Fruit fly (Drosophila melanogaster) whole organism, wandering third instar larva: Measurements from ENCODE around the gene Cyp12a4.

Experiments
- Abd-B ChIP-seq: fragments of >200 bp; optimal IDR thresholded peaks from 2 replicates; lab custom pipeline; 2017; ENCODE audit warnings: missing biosample characterization, missing genetic modification characterization
- CG32264 ChIP-seq: fragments of 200-800 bp; sonication (Bioruptor generic); optimal IDR thresholded peaks from 2 replicates; lab custom pipeline; 2016; ENCODE audit warnings: missing biosample characterization, missing genetic modification characterization
- CG9705 ChIP-seq: fragments of 200-800 bp; sonication (Bioruptor generic); optimal IDR thresholded peaks from 2 replicates; lab custom pipeline; 2018; ENCODE audit warnings: missing biosample characterization, mild to moderate bottlenecking, missing genetic modification characterization
- CrebA ChIP-seq: fragments of 200-800 bp; sonication (Bioruptor generic); optimal IDR thresholded peaks from 2 replicates; lab custom pipeline; 2016; ENCODE audit warnings: missing biosample characterization, mild to moderate bottlenecking, missing genetic modification characterization, borderline replicate concordance
- Dif ChIP-seq: fragments of 200-275, 200-300 bp; sonication (Bioruptor generic); optimal IDR thresholded peaks from 2 replicates; lab custom pipeline; 2018; ENCODE audit warnings: missing biosample characterization, missing genetic modification characterization; ENCODE audit not compliant: partially characterized antibody
- GATAd ChIP-seq: sonication (Bioruptor generic); optimal IDR thresholded peaks from 2 replicates; lab custom pipeline; 2016; ENCODE audit warnings: missing biosample characterization, missing genetic modification characterization
- HLH106 ChIP-seq: fragments of 200-800 bp; optimal IDR thresholded peaks from 3 replicates; lab custom pipeline; 2019; ENCODE audit warnings: missing biosample characterization, mild to moderate bottlenecking, missing genetic modification characterization, moderate library complexity
- Hnf4 ChIP-seq: fragments of 200-800 bp; sonication (Bioruptor generic); optimal IDR thresholded peaks from 2 replicates; lab custom pipeline; 2016; ENCODE audit warnings: missing biosample characterization, mild to moderate bottlenecking, missing genetic modification characterization
- Hr78 ChIP-seq: fragments of >200 bp; optimal IDR thresholded peaks from 2 replicates; lab custom pipeline; 2017; ENCODE audit warnings: missing biosample characterization, missing genetic modification characterization
- Hr83 ChIP-seq: fragments of 200-300 bp; sonication (Bioruptor generic); optimal IDR thresholded peaks from 2 replicates; lab custom pipeline; 2016; ENCODE audit warnings: missing biosample characterization, mild to moderate bottlenecking, missing genetic modification characterization, moderate library complexity; ENCODE audit not compliant: poor library complexity, severe bottlenecking
- Jra ChIP-seq: sonication (Bioruptor generic); optimal IDR thresholded peaks from 2 replicates; lab custom pipeline; 2016; ENCODE audit warnings: missing biosample characterization, missing genetic modification characterization
- Mio ChIP-seq: sonication (Bioruptor generic); optimal IDR thresholded peaks from 2 replicates; lab custom pipeline; 2016; ENCODE audit warnings: missing biosample characterization, missing genetic modification characterization
- Myc ChIP-seq: fragments of >200 bp; optimal IDR thresholded peaks from 2 replicates; lab custom pipeline; 2017
- N ChIP-seq: fragments of >200 bp; optimal IDR thresholded peaks from 2 replicates; lab custom pipeline; 2018; ENCODE audit warnings: missing biosample characterization, missing external identifiers, missing genetic modification characterization
- OdsH ChIP-seq: fragments of 200-800 bp; sonication (Bioruptor generic); optimal IDR thresholded peaks from 2 replicates; lab custom pipeline; 2016; ENCODE audit warnings: missing biosample characterization, mild to moderate bottlenecking, missing genetic modification characterization
- Rel ChIP-seq, 2 experiments: fragments of 200-800 bp; sonication (Bioruptor generic) in 1 of 2; optimal IDR thresholded peaks; 2 replicates in 1 of 2; 3 replicates in 1 of 2; lab custom pipeline; 2016 to 2019; ENCODE audit warnings: mild to moderate bottlenecking in 2 of 2, missing biosample characterization in 2 of 2, missing genetic modification characterization in 2 of 2, moderate library complexity in 1 of 2
- Sp1 ChIP-seq: fragments of 200-800 bp; sonication (Bioruptor generic); optimal IDR thresholded peaks from 3 replicates; lab custom pipeline; 2019; ENCODE audit warnings: missing biosample characterization, mild to moderate bottlenecking, missing genetic modification characterization, moderate library complexity
- Vsx2 ChIP-seq: fragments of 200-300, 225-300 bp; sonication (Bioruptor generic); optimal IDR thresholded peaks from 2 replicates; lab custom pipeline; 2018; ENCODE audit warnings: missing biosample characterization, missing genetic modification characterization; ENCODE audit not compliant: partially characterized antibody
- br ChIP-seq: fragments of 200-800 bp; sonication (Bioruptor generic); optimal IDR thresholded peaks from 2 replicates; lab custom pipeline; 2016; ENCODE audit warnings: missing biosample characterization, missing genetic modification characterization
- brk ChIP-seq: fragments of 200-800 bp; sonication (Bioruptor generic); optimal IDR thresholded peaks from 2 replicates; lab custom pipeline; 2016; ENCODE audit warnings: missing biosample characterization, mild to moderate bottlenecking, missing genetic modification characterization
- dl ChIP-seq, 2 experiments: fragments of 175-275, 200-275 bp in 1 of 2; fragments of 200-275 bp in 1 of 2; sonication (Bioruptor generic); optimal IDR thresholded peaks; lab custom pipeline; 2018; ENCODE audit warnings: mild to moderate bottlenecking in 2 of 2, missing biosample characterization in 2 of 2, missing genetic modification characterization in 2 of 2, moderate library complexity in 2 of 2; ENCODE audit not compliant: partially characterized antibody in 2 of 2, insufficient read depth in 1 of 2
- dmrt93B ChIP-seq: fragments of 200-800 bp; sonication (Bioruptor generic); optimal IDR thresholded peaks from 2 replicates; lab custom pipeline; 2018; ENCODE audit warnings: missing biosample characterization, mild to moderate bottlenecking, missing genetic modification characterization
- dsf ChIP-seq: sonication (Bioruptor generic); optimal IDR thresholded peaks from 2 replicates; lab custom pipeline; 2016; ENCODE audit warnings: missing biosample characterization, missing genetic modification characterization, borderline replicate concordance
- ey ChIP-seq: fragments of 200-800 bp; sonication (Bioruptor generic); optimal IDR thresholded peaks from 2 replicates; lab custom pipeline; 2016; ENCODE audit warnings: missing biosample characterization, missing genetic modification characterization
- foxo ChIP-seq, 2 experiments: fragments of 200-800 bp; sonication (Bioruptor generic); optimal IDR thresholded peaks; 2 replicates in 1 of 2; 3 replicates in 1 of 2; lab custom pipeline; 2016 to 2017; ENCODE audit warnings: missing biosample characterization in 2 of 2, missing genetic modification characterization in 2 of 2
- fru ChIP-seq: fragments of 200-800 bp; sonication (Bioruptor generic); optimal IDR thresholded peaks from 3 replicates; lab custom pipeline; 2016; ENCODE audit warnings: missing biosample characterization, mild to moderate bottlenecking, missing genetic modification characterization
- h ChIP-seq: fragments of 200-800 bp; sonication (Bioruptor generic); optimal IDR thresholded peaks from 3 replicates; lab custom pipeline; 2016; ENCODE audit warnings: missing biosample characterization, mild to moderate bottlenecking, missing genetic modification characterization
- jim ChIP-seq: fragments of 175-275, 200-325 bp; sonication (Bioruptor generic); optimal IDR thresholded peaks from 2 replicates; lab custom pipeline; 2016; ENCODE audit warnings: missing biosample characterization, mild to moderate bottlenecking, missing genetic modification characterization
- lola ChIP-seq: fragments of >200 bp; optimal IDR thresholded peaks from 2 replicates; lab custom pipeline; 2017; ENCODE audit warnings: missing biosample characterization, missing genetic modification characterization
- psq ChIP-seq: fragments of 200-800 bp; sonication (Bioruptor generic); optimal IDR thresholded peaks from 3 replicates; lab custom pipeline; 2017; ENCODE audit warnings: missing biosample characterization, mild to moderate bottlenecking, missing genetic modification characterization, moderate library complexity
- rgr ChIP-seq: fragments of 200-800 bp; sonication (Bioruptor generic); optimal IDR thresholded peaks from 3 replicates; lab custom pipeline; 2016; ENCODE audit warnings: missing biosample characterization, mild to moderate bottlenecking, missing genetic modification characterization
- sage ChIP-seq: fragments of 200-800 bp; sonication (Bioruptor generic); optimal IDR thresholded peaks from 2 replicates; lab custom pipeline; 2016; ENCODE audit warnings: missing biosample characterization, mild to moderate bottlenecking, missing genetic modification characterization
- sv ChIP-seq: fragments of 200-800 bp; sonication (Bioruptor generic); optimal IDR thresholded peaks from 3 replicates; lab custom pipeline; 2016; ENCODE audit warnings: missing biosample characterization, missing genetic modification characterization
- tai ChIP-seq: sonication (Bioruptor generic); optimal IDR thresholded peaks from 2 replicates; lab custom pipeline; 2016; ENCODE audit warnings: missing biosample characterization, missing genetic modification characterization
- usp ChIP-seq: fragments of >200 bp; optimal IDR thresholded peaks from 2 replicates; lab custom pipeline; 2017; ENCODE audit warnings: missing biosample characterization, missing genetic modification characterization
- woc ChIP-seq: sonication (Bioruptor generic); optimal IDR thresholded peaks from 2 replicates; lab custom pipeline; 2016; ENCODE audit warnings: missing biosample characterization, mild to moderate bottlenecking, missing genetic modification characterization

The Cyp12a4 gene

dm6 chr3R:19093127-19093812 lies 41.7 kb upstream of the Cyp12a4 start:
- peak; percentile 26 for TF ChIP-seq ey (GFP tag; lab: Kevin White, UChicago)
- TF ChIP-seq rgr (GFP tag; lab: Kevin White, UChicago), result peak; percentile 25
- TF ChIP-seq woc, result no peak
- peak; percentile 3 for TF ChIP-seq Hnf4
- peak; percentile 16 for TF ChIP-seq br (GFP tag; lab: Kevin White, UChicago)
- no peak for TF ChIP-seq dl (GFP tag; optimal IDR thresholded peaks at IDR 0.05; lab: Kevin White, UChicago; ENCODE audit: insufficient read depth in 1 of 2, partially characterized antibody in 2 of 2)
- peak in 1 of 2 experiments; percentile 41 for TF ChIP-seq foxo (GFP tag; optimal IDR thresholded peaks at IDR 0.05; lab: Kevin White, UChicago)
- TF ChIP-seq jim (GFP tag; lab: Kevin White, UChicago), result no peak
- no peak for TF ChIP-seq Hr78 (GFP tag; lab: Kevin White, UChicago)
- TF ChIP-seq h (GFP tag; lab: Kevin White, UChicago), result peak; percentile 8
- peak; percentile 13 for TF ChIP-seq psq (GFP tag; lab: Kevin White, UChicago)
- TF ChIP-seq fru, result peak; percentile 29
- TF ChIP-seq Rel (GFP tag; optimal IDR thresholded peaks at IDR 0.05; lab: Kevin White, UChicago), result no peak
- TF ChIP-seq Rel (tag; optimal IDR thresholded peaks at IDR 0.05; lab: Kevin White, UChicago), result no peak
- peak; percentile 37 for TF ChIP-seq tai

- peak; percentile 58 for TF ChIP-seq Hnf4
- no peak for TF ChIP-seq Mio (GFP tag; lab: Kevin White, UChicago)
- no peak for TF ChIP-seq CG9705 (GFP tag; lab: Kevin White, UChicago)
- TF ChIP-seq N (GFP tag; lab: Kevin White, UChicago), result no peak
- TF ChIP-seq GATAd (GFP tag; lab: Kevin White, UChicago), result no peak
- no peak for TF ChIP-seq OdsH
- peak; percentile 10 for TF ChIP-seq Dif (GFP tag; lab: Kevin White, UChicago)
- no peak for TF ChIP-seq Jra (GFP tag; lab: Kevin White, UChicago)
- peak; percentile 1 for TF ChIP-seq brk (GFP tag; lab: Kevin White, UChicago)
- TF ChIP-seq Rel (GFP tag; optimal IDR thresholded peaks at IDR 0.05; lab: Kevin White, UChicago), result no peak
- peak; percentile 12 for TF ChIP-seq Rel (tag; optimal IDR thresholded peaks at IDR 0.05; lab: Kevin White, UChicago)
- TF ChIP-seq h (GFP tag; lab: Kevin White, UChicago), result peak; percentile 36
- no peak for TF ChIP-seq lola (GFP tag; lab: Kevin White, UChicago)
- TF ChIP-seq Abd-B, result no peak
- TF ChIP-seq foxo (GFP tag; optimal IDR thresholded peaks at IDR 0.05; lab: Kevin White, UChicago), result peak in 1 of 2 experiments; percentile 7
- TF ChIP-seq CG32264 (GFP tag; lab: Kevin White, UChicago), result no peak
- TF ChIP-seq Hr83, result peak; percentile 77
- TF ChIP-seq rgr (GFP tag; lab: Kevin White, UChicago), result peak; percentile 20
- TF ChIP-seq dmrt93B (GFP tag; lab: Kevin White, UChicago), result no peak
- TF ChIP-seq sv (GFP tag; lab: Kevin White, UChicago), result no peak
- no peak for TF ChIP-seq dsf (GFP tag; lab: Kevin White, UChicago)
- TF ChIP-seq usp (GFP tag; lab: Kevin White, UChicago), result no peak
- no peak for TF ChIP-seq sage
- TF ChIP-seq ey (GFP tag; lab: Kevin White, UChicago), result no peak
- TF ChIP-seq tai, result peak; percentile 61
- TF ChIP-seq Sp1, result peak; percentile 39
- no peak for TF ChIP-seq psq (GFP tag; lab: Kevin White, UChicago)
- no peak for TF ChIP-seq Vsx2 (GFP tag; lab: Kevin White, UChicago)
These were observed 40.9 kb upstream of the Cyp12a4 start, which contains the start of gene cdi for dm6 chr3R:19094039-19094438. TSS of gene cdi (minus strand) at chr3R:19094270.

dm6 chr3R:19094799-19095418 lies 40.0 kb upstream of the Cyp12a4 start, which contains the start of the genes mRpL55 and ATPsynD:
TSS of gene mRpL55 (minus strand) at chr3R:19094905.
TSS of gene ATPsynD (plus strand) at chr3R:19095000.
- no peak for TF ChIP-seq CrebA (GFP tag; lab: Kevin White, UChicago)
- TF ChIP-seq sage, result no peak
- no peak for TF ChIP-seq Sp1
- no peak for TF ChIP-seq Rel (GFP tag; optimal IDR thresholded peaks at IDR 0.05; lab: Kevin White, UChicago)
- peak; percentile 25 for TF ChIP-seq Rel (tag; optimal IDR thresholded peaks at IDR 0.05; lab: Kevin White, UChicago)
- peak; percentile 19 for TF ChIP-seq Hnf4
- TF ChIP-seq Dif (GFP tag; lab: Kevin White, UChicago), result peak; percentile 14
- no peak for TF ChIP-seq br (GFP tag; lab: Kevin White, UChicago)
- TF ChIP-seq rgr (GFP tag; lab: Kevin White, UChicago), result peak; percentile 28
- peak; percentile 8 for TF ChIP-seq HLH106 (tag; lab: Kevin White, UChicago)
- TF ChIP-seq h (GFP tag; lab: Kevin White, UChicago), result peak; percentile 10
- TF ChIP-seq woc, result no peak
- TF ChIP-seq Myc (lab: Kevin White, UChicago), result peak; percentile 8
- no peak for TF ChIP-seq CG32264 (GFP tag; lab: Kevin White, UChicago)
- no peak for TF ChIP-seq Mio (GFP tag; lab: Kevin White, UChicago)
- TF ChIP-seq OdsH, result no peak
- no peak for TF ChIP-seq psq (GFP tag; lab: Kevin White, UChicago)
- TF ChIP-seq Hr78 (GFP tag; lab: Kevin White, UChicago), result no peak
